Worm (Caenorhabditis elegans): ENCODE results near the gene ZK353.10.

ZK353.10 gene

DNA sequence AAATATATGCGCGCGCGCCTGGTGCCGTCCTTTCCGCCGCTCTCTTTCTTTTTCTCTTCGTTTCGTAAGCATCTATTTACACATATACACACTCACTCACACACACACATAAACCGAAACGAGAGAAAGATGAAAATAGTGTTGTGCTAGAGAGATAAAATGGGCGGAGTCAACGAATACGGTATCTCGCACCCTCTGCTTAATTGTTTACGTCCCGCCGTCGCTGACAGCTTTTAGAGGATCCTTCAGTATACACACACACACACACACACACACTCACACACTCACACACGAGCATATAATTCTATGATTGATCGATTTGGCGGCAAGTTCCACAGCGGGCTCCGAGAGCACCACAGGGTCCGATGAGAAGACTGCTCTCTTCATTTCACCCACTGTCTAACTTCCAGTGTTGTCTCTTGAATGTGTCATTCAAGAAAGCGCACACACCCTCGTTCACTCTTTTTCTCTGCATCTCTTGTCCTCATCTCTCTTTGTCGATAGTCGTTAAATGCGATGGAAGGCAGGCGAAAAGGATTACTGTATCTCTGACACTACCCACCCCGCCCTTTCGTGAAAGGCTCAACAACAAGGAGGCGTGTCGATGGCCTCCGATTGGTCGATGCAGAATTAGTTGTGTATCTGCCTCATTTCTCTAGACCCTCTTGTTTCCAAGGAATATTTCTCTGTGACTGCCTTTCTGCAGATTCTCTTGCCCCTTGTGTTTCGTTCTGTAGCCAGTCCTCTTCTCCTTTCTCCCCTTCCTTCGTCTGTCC is 23.2 kb upstream of the ZK353.10 start:
- TF ChIP-seq repo-1 (tag; optimal IDR thresholded peaks at IDR 0.05) (peak; percentile 82), him-1 (tag; optimal IDR thresholded peaks at IDR 0.05) (no peak), lin-35 (GFP tag; optimal IDR thresholded peaks at IDR 0.05) (peak in 1 of 3 experiments; percentile 81), let-526 (GFP tag; IDR thresholded peaks at IDR 0.05) (peak; percentile 61; the same call in 1 of the 2 replicates), K12H6.12 (tag; optimal IDR thresholded peaks at IDR 0.05) (peak; percentile 99), lir-1 (GFP tag; conservative IDR thresholded peaks at IDR 0.05) (peak; percentile 66), lin-26 (GFP tag; IDR thresholded peaks at IDR 0.05) (peak; percentile 91), fkh-3 (tag; optimal IDR thresholded peaks at IDR 0.05) (no peak), egl-44 (GFP tag; IDR thresholded peaks at IDR 0.05) (no peak), snpc-4 (GFP tag; optimal IDR thresholded peaks at IDR 0.05) (peak; percentile 12), snpc-4 (tag; optimal IDR thresholded peaks at IDR 0.05) (peak in 3 of 4 experiments; percentile 35 to 67 (median 63)), ceh-58 (GFP tag; IDR thresholded peaks at IDR 0.05) (no peak), nhr-80 (tag; optimal IDR thresholded peaks at IDR 0.05) (peak; percentile 91), T07F8.4 (tag; optimal IDR thresholded peaks at IDR 0.05) (no peak), akir-1 (GFP tag; optimal IDR thresholded peaks at IDR 0.05) (peak; percentile 34), F57A8.1 (GFP tag; optimal IDR thresholded peaks at IDR 0.05) (no peak), madf-6 (GFP tag; IDR thresholded peaks at IDR 0.05) (0 out of 2 replicates have a peak, but pooled peaks have one; percentile 29), dox-1 (GFP tag; IDR thresholded peaks at IDR 0.05) (peak; percentile 83), nfya-2 (GFP tag; IDR thresholded peaks at IDR 0.05) (no peak), hlh-26 (GFP tag; conservative IDR thresholded peaks at IDR 0.05) (no peak), gei-17 (GFP tag; optimal IDR thresholded peaks at IDR 0.05) (peak; percentile 54), ztf-22 (GFP tag; optimal IDR thresholded peaks at IDR 0.05) (peak; percentile 13), B0336.3 (GFP tag; IDR thresholded peaks at IDR 0.05) (peak; percentile 80), tbp1 (GFP tag; optimal IDR thresholded peaks at IDR 0.05) (peak; percentile 45), attf-3 (GFP tag; conservative IDR thresholded peaks at IDR 0.05) (no peak), snpc-1.1 (tag; optimal IDR thresholded peaks at IDR 0.05; ENCODE audit: insufficient read depth) (peak; percentile 22), ztf-26 (tag; optimal IDR thresholded peaks at IDR 0.05) (peak; percentile 24), athp-1 (tag; optimal IDR thresholded peaks at IDR 0.05) (peak; percentile 47), hmg-1.2 (GFP tag; IDR thresholded peaks at IDR 0.05) (peak; percentile 81), let-607 (tag; optimal IDR thresholded peaks at IDR 0.05) (peak; percentile 42 to 88), ekl-4 (GFP tag; IDR thresholded peaks at IDR 0.05) (peak; percentile 53; the same call in 1 of the 2 replicates), lin-54 (GFP tag; optimal IDR thresholded peaks at IDR 0.05) (peak; percentile 62), snpc-3.4 (tag; optimal IDR thresholded peaks at IDR 0.05) (no peak), nhr-179 (tag; optimal IDR thresholded peaks at IDR 0.05) (no peak), somi-1 (GFP tag; optimal IDR thresholded peaks at IDR 0.05) (peak; percentile 42), tlf-1 (GFP tag; optimal IDR thresholded peaks at IDR 0.05) (peak; percentile 70), ZK185.1 (tag; optimal IDR thresholded peaks at IDR 0.05; ENCODE audit: poor library complexity, severe bottlenecking) (peak; percentile 41), madf-3 (GFP tag; IDR thresholded peaks at IDR 0.05) (no peak), zim-3 (tag; optimal IDR thresholded peaks at IDR 0.05) (no peak), nfyb-1 (GFP tag; IDR thresholded peaks at IDR 0.05) (peak; percentile 99), madf-10 (tag; optimal IDR thresholded peaks at IDR 0.05) (peak; percentile 75), xnd-1 (tag; optimal IDR thresholded peaks at IDR 0.05) (no peak), chd-7 (tag; optimal IDR thresholded peaks at IDR 0.05) (peak; percentile 87), Y53G8AR.9 (GFP tag; conservative IDR thresholded peaks at IDR 0.05) (peak; percentile 61; the same call in 1 of the 2 replicates), unc-62 (GFP tag; optimal IDR thresholded peaks at IDR 0.05) (peak; percentile 32), hsf-1 (GFP tag; IDR thresholded peaks at IDR 0.05) (no peak), K11D2.4 (GFP tag; IDR thresholded peaks at IDR 0.05) (peak; percentile 62; the same call in 1 of the 2 replicates)

All from whole organism, young adult.